Worm (Caenorhabditis elegans) whole organism, L4/young adult: ENCODE measurements around the gene wdr-5.3.

Source experiments
- W03F9.2 ChIP-seq: fragments of 150-350 bp; optimal IDR thresholded peaks from 2 replicates; lab custom pipeline; 2014; ENCODE audit warnings: missing biosample characterization, missing genetic modification characterization
- dao-5 ChIP-seq: sonication (generic microtip); optimal IDR thresholded peaks from 2 replicates; lab custom pipeline; 2016; ENCODE audit warnings: missing genotype, missing genetic modification characterization, moderate library complexity, missing compliant biosample characterization
- him-1 ChIP-seq: sonication (generic microtip); optimal IDR thresholded peaks from 2 replicates; lab custom pipeline; 2016; ENCODE audit warnings: missing genotype, missing genetic modification reagents, missing genetic modification characterization, missing compliant biosample characterization

DNA sequence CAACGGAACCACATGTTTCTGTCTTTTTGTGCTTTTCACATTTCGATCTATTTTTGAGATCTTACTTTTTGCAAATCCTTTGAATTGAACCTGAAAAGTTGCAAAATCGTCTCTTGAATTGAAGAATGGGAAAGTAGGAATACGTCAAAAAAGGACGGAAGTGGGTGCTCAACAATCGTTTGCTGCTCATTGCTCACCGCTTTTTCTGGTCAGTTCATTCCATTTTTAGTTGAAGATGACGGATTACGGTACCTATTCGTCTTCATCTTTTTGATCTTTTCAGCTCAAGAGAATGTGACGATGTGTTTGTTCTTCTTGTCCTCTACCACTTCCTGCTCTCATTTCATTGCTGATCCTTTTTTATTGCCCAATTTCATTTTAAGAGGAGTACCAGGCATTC, 41.7 kb upstream of the wdr-5.3 start, which contains the start of gene C05A2.4:
- TF ChIP-seq him-1 = no peak
- TF ChIP-seq W03F9.2 (tag; lab: Kevin White, UChicago) = no peak
- TF ChIP-seq dao-5 (tag; lab: Kevin White, UChicago) = no peak
